Fruit fly (Drosophila melanogaster) Kc167 (cell line): Measurements from ENCODE around the gene svr.

Experiments
- Myc ChIP-seq: fragments of >200 bp; optimal IDR thresholded peaks from 2 replicates; lab custom pipeline; 2017; ENCODE audit warnings: missing external identifiers
- Sin3A ChIP-seq: fragments of >200 bp; optimal IDR thresholded peaks from 2 replicates; lab custom pipeline; 2018; ENCODE audit warnings: missing external identifiers
- h ChIP-seq: fragments of >200 bp; optimal IDR thresholded peaks from 3 replicates; lab custom pipeline; 2018; ENCODE audit warnings: missing external identifiers
- insv ChIP-seq: fragments of >200 bp; optimal IDR thresholded peaks from 3 replicates; lab custom pipeline; 2018; ENCODE audit warnings: missing external identifiers
- psq ChIP-seq: fragments of >200 bp; optimal IDR thresholded peaks from 2 replicates; lab custom pipeline; 2017; ENCODE audit warnings: missing external identifiers
- ttk ChIP-seq: sonication (Bioruptor generic); optimal IDR thresholded peaks from 2 replicates; lab custom pipeline; 2017; ENCODE audit warnings: missing external identifiers

The svr gene

dm6 chrX:496326-496725 lies at the start of gene svr:
Gene svr, plus strand, starts transcription at chrX:496446.
- no peak for TF ChIP-seq insv
- TF ChIP-seq ttk (lab: Kevin White, UChicago) = no peak
- no peak for TF ChIP-seq h (lab: Kevin White, UChicago)
- TF ChIP-seq Myc (lab: Kevin White, UChicago) = no peak
- TF ChIP-seq psq (lab: Kevin White, UChicago) = no peak
- no peak for TF ChIP-seq Sin3A (lab: Kevin White, UChicago)

- TF ChIP-seq Sin3A (lab: Kevin White, UChicago) (no peak), h (lab: Kevin White, UChicago) (no peak), psq (lab: Kevin White, UChicago) (no peak), Myc (lab: Kevin White, UChicago) (no peak), ttk (lab: Kevin White, UChicago) (no peak)
These were observed 48.0 kb upstream of the svr start for dm6 chrX:448270-448669.

DNA sequence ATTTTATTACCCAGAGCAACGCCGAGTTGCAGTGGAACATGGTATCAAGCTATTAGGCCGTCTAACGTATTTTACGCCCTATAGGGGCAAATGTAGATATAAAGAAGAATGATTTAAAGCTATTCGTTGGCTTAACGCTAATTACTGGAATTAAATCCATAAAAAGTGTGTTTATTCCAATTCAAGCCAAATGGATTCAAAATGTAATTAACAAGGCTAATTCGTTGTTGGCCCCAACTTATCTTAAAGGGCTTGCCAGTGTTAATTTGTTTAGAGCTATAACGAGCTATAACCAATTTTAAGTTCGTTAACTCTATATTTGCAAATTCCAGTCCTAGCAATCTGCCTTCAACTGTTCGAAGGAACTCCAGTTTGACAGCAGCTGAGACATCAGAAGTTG lies 47.3 kb upstream of the svr start:
- TF ChIP-seq h (lab: Kevin White, UChicago) (no peak), ttk (lab: Kevin White, UChicago) (no peak), insv (no peak), psq (lab: Kevin White, UChicago) (no peak), Myc (lab: Kevin White, UChicago) (no peak)

DNA sequence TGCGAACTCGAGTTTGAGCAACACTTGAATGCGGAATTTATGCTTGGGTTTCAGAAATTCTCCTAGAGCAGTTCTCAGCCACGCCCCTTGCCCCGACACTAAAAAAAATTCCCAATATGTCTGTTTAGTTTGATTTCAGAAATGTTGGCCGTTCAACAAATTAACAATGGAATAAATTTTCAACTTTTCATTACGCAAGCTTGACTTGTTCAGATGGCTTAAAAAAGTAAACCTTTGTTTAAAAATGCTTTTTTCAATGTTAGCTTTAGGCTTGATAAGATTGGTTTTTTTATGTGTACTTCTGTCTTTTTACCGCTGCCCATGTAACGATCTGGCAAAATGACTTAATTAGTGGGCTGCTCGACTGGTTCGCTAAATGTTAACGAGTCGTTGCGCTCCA lies 43.5 kb upstream of the svr start:
- TF ChIP-seq insv = no peak
- TF ChIP-seq Sin3A (lab: Kevin White, UChicago) = no peak
- no peak for TF ChIP-seq Myc (lab: Kevin White, UChicago)
- no peak for TF ChIP-seq ttk (lab: Kevin White, UChicago)
- TF ChIP-seq h (lab: Kevin White, UChicago) = no peak
- TF ChIP-seq psq (lab: Kevin White, UChicago) = no peak

DNA sequence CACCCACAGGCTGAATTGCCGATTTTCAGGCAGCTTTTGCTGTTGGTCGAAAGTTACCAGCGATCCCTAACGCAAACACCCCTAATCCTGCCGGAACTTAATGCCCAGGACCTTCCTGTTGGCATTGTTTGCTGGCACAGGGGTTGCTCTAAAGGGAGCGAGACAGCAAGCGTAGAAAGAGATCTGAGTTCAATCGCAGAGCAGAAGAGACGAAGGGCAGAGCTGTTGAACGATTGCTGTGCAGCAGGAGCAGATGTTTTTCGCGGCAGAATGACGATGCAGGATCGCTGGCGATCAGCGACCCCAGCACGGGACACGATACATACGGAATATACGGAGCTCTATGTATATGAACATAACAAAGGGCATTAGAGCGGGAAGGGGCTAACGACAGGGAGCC lies 39.3 kb upstream of the svr start:
- TF ChIP-seq insv = no peak
- no peak for TF ChIP-seq ttk (lab: Kevin White, UChicago)
- TF ChIP-seq Myc (lab: Kevin White, UChicago) = no peak
- no peak for TF ChIP-seq Sin3A (lab: Kevin White, UChicago)
- TF ChIP-seq h (lab: Kevin White, UChicago) = no peak
- TF ChIP-seq psq (lab: Kevin White, UChicago) = no peak

- TF ChIP-seq insv (no peak), ttk (lab: Kevin White, UChicago) (no peak)
These were observed 38.4 kb upstream of the svr start for dm6 chrX:457803-458202.

DNA sequence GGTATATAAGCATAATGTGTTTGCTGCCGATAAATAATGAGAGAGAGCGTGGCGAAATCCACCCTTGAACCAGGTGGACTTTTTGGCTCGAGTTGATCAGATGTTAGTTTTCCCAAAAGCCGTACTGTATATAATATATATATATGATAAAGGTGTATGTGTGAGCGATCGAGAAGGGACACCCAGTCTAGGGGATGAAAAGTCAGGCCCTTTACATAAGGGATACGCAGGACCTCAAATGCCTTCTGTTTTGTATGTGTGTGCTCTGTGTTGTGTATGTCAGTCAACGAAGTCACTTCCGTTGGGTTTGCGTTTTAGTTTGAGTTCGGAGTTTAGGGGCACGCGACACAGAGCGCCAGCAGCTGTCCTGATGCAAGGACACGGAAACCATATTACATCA lies 35.8 kb upstream of the svr start, which contains the start of gene ase:
TSS of gene ase (plus strand) at position 301 of the 400 bp plus-strand sequence.
- TF ChIP-seq h (lab: Kevin White, UChicago) = no peak
- TF ChIP-seq insv = no peak
- TF ChIP-seq Sin3A (lab: Kevin White, UChicago) = no peak
- no peak for TF ChIP-seq psq (lab: Kevin White, UChicago)
- TF ChIP-seq ttk (lab: Kevin White, UChicago) = no peak
- TF ChIP-seq Myc (lab: Kevin White, UChicago) = no peak

DNA sequence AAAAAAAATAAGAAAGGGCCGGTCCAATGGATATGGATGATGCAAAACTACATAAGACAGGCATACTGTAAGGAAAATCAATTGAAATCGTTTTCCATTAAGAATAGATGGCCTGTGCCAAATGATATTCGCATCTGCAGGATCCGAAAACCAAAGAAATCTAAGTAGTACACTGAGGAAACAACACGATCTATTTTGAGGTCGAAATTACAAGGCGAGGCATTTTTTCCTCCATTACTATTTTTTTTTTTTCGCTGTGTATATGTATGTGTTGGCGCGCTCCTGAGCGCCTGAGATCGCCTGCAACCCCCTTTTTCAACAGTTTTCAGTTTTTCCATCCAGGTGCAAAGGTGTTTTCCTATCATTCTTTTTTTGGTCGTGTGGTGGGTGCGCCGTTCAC lies 32.3 kb upstream of the svr start:
- TF ChIP-seq ttk (lab: Kevin White, UChicago) (no peak), h (lab: Kevin White, UChicago) (no peak), Myc (lab: Kevin White, UChicago) (no peak), Sin3A (lab: Kevin White, UChicago) (no peak), psq (lab: Kevin White, UChicago) (no peak), insv (no peak)

DNA sequence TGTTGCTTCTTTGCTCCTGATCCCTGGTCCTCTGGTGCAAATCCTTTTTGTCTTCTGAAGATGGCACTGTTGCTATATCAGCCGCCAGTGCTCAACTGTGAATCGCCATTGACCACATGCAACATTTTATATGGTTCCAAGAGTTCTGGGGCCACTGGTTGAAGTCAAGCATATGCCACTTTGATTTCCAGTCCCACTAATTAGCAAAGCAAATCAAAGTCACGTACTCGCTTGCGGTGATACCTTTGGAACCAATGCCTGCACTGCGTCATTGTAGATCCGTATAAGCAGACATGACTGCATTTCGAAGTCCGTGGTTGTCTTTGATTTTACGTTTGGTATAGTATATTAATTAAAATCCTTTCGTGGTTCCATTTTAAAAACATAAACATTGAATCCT lies 27.0 kb upstream of the svr start, which contains the start of gene Cyp4g1:
TSS of gene Cyp4g1 (minus strand) at position 101 of the 400 bp plus-strand sequence.
- no peak for TF ChIP-seq psq (lab: Kevin White, UChicago)
- no peak for TF ChIP-seq ttk (lab: Kevin White, UChicago)
- TF ChIP-seq h (lab: Kevin White, UChicago) = no peak
- no peak for TF ChIP-seq Myc (lab: Kevin White, UChicago)
- TF ChIP-seq insv = no peak

DNA sequence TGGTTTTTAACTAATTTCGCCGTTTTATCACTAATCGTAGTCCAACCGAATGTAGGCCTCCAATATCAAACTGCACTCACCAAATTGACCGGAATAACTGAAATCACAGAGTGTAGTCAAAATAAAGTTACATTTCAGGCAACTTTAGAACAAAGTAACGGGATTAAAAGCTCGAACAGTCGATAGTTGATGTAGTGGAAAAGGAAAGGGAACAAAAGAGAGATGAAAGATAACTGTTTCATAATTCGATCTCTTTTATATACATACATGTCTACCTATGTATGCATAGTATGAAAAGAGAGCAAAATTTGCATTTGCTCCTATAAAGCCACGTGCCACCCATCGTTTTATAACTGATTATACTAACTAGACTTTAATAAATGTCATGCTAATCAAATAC lies 25.6 kb upstream of the svr start, which contains the start of gene CG32816:
TSS of gene CG32816 (minus strand) at position 101 of the 400 bp plus-strand sequence.
- TF ChIP-seq ttk (lab: Kevin White, UChicago) = no peak
- TF ChIP-seq Myc (lab: Kevin White, UChicago) = no peak
- no peak for TF ChIP-seq insv
- TF ChIP-seq psq (lab: Kevin White, UChicago) = no peak
- TF ChIP-seq h (lab: Kevin White, UChicago) = no peak
- no peak for TF ChIP-seq Sin3A (lab: Kevin White, UChicago)

dm6 chrX:476230-477143 lies 19.8 kb upstream of the svr start, which contains the start of the genes ebo and CG13373:
Gene ebo, minus strand, starts transcription at chrX:476579.
Gene CG13373, plus strand, starts transcription at chrX:476984.
- TF ChIP-seq h (lab: Kevin White, UChicago) (no peak), psq (lab: Kevin White, UChicago) (no peak), insv (no peak), Sin3A (lab: Kevin White, UChicago) (no peak), ttk (lab: Kevin White, UChicago) (no peak), Myc (lab: Kevin White, UChicago) (no peak)

DNA sequence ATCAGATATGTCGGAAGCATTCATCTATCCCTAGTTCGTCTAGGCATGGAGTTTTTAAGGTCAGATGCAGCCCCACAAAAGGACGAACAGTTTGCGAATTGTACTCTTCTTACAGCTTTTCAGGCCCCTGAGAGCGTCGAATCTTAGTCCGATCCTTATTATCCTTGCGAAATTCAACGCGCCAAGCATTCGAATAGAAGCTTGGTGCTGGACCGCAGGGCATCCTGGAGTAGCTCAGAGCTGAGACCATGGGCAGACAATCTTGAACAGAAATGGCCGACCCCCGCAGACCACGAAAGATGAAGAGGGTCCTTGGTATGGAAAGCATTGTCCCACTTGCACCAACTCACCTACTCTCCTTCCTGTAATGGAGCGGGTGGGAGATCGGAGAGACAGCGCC lies 17.5 kb upstream of the svr start, which contains the start of gene CG32817:
TSS of gene CG32817 (plus strand) at position 301 of the 400 bp plus-strand sequence.
- TF ChIP-seq insv (no peak), psq (lab: Kevin White, UChicago) (no peak), Sin3A (lab: Kevin White, UChicago) (no peak), ttk (lab: Kevin White, UChicago) (no peak), h (lab: Kevin White, UChicago) (no peak), Myc (lab: Kevin White, UChicago) (no peak)
